Worm (Caenorhabditis elegans): Measurements from ENCODE around the gene srw-8.

DNA sequence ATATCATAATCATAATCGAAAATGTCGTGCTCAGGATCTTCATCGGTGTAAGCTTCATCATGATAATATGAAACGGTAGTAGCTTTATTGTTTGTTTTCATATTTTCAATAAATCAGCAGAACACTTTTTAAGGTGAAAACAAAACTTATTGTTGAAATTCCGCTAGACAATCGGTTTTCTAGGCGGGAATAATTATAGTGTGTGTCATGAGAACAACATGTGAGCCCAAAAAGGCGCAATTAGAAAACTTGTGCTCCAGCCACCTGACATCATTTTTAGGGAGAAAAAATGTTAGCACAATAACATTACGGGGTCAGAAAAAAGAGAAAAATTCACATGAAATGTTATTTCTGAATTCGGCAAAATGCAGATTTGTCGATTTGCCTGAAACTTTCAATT, at the start of gene srw-8:
- no peak for TF ChIP-seq nfya-1 (tag; optimal IDR thresholded peaks at IDR 0.05; ENCODE audit: insufficient read depth)
- no peak for TF ChIP-seq skn-1 (tag; optimal IDR thresholded peaks at IDR 0.05)
